Fruit fly (Drosophila melanogaster) whole organism, embryonic: Measurements from ENCODE around the gene CG11085.
A peak's percentile ranks its signal among the peaks of the same experiment; 100 is the strongest.

Experiments used
- Abd-B ChIP-seq: fragments of 200-800 bp; sonication (Bioruptor generic); optimal IDR thresholded peaks from 2 replicates; lab custom pipeline; 2018; ENCODE audit warnings: missing biosample characterization, mild to moderate bottlenecking, missing genetic modification characterization, moderate library complexity
- Adf1 ChIP-seq: fragments of 200-800 bp; sonication (Bioruptor generic); IDR thresholded peaks from 2 replicates; pipeline ENCODE4 v1.3.6; 2022; ENCODE audit warnings: missing biosample characterization, missing genetic modification characterization
- BtbVII ChIP-seq: fragments of 200-800 bp; sonication (Bioruptor generic); optimal IDR thresholded peaks from 3 replicates; lab custom pipeline; 2017; ENCODE audit warnings: missing biosample characterization, mild to moderate bottlenecking, missing genetic modification characterization
- Bteb2 ChIP-seq: fragments of 200-800 bp; sonication (Bioruptor generic); optimal IDR thresholded peaks from 2 replicates; lab custom pipeline; 2016; ENCODE audit warnings: missing biosample characterization, missing genetic modification characterization
- CG11723 ChIP-seq: fragments of 200-800 bp; sonication (Bioruptor generic); optimal IDR thresholded peaks from 2 replicates; lab custom pipeline; 2017; ENCODE audit warnings: missing biosample characterization, mild to moderate bottlenecking, missing genetic modification characterization
- CG12219 ChIP-seq: fragments of 200-800 bp; sonication (Bioruptor generic); optimal IDR thresholded peaks from 3 replicates; lab custom pipeline; 2018; ENCODE audit warnings: missing biosample characterization, mild to moderate bottlenecking, missing genetic modification characterization
- CG12942 ChIP-seq: fragments of 200-800 bp; sonication (Bioruptor generic); optimal IDR thresholded peaks from 3 replicates; lab custom pipeline; 2016; ENCODE audit warnings: missing biosample characterization, missing genetic modification characterization
- CG13624 ChIP-seq: fragments of 200-800 bp; sonication (Bioruptor generic); optimal IDR thresholded peaks from 2 replicates; lab custom pipeline; 2016; ENCODE audit warnings: missing biosample characterization, missing genetic modification characterization
- CG14441 ChIP-seq: fragments of 200-800 bp; sonication (Bioruptor generic); IDR thresholded peaks from 2 replicates; pipeline ENCODE4 v1.3.6; 2022; ENCODE audit warnings: missing biosample characterization, missing genetic modification characterization
- CG15011 ChIP-seq: fragments of 200-800 bp; sonication (Bioruptor generic); optimal IDR thresholded peaks from 3 replicates; lab custom pipeline; 2018; ENCODE audit warnings: missing biosample characterization, mild to moderate bottlenecking, missing genetic modification characterization
- CG15601 ChIP-seq: fragments of 200-800 bp; sonication (Bioruptor generic); optimal IDR thresholded peaks from 3 replicates; lab custom pipeline; 2019; ENCODE audit warnings: missing biosample characterization, mild to moderate bottlenecking, missing genetic modification characterization, moderate library complexity
- CG1603 ChIP-seq: fragments of 200-800 bp; sonication (Bioruptor generic); optimal IDR thresholded peaks from 2 replicates; lab custom pipeline; 2019; ENCODE audit warnings: missing biosample characterization, mild to moderate bottlenecking, missing genetic modification characterization, moderate library complexity
- CG17186 ChIP-seq: fragments of 200-800 bp; sonication (Bioruptor generic); optimal IDR thresholded peaks from 3 replicates; lab custom pipeline; 2017; ENCODE audit warnings: missing biosample characterization, missing genetic modification reagents, missing genetic modification characterization
- CG18599 ChIP-seq: fragments of 200-800 bp; sonication (Bioruptor generic); optimal IDR thresholded peaks from 3 replicates; lab custom pipeline; 2017; ENCODE audit warnings: missing biosample characterization, missing genetic modification characterization, mild to moderate bottlenecking, moderate library complexity, missing genetic modification reagents
- CG2129 ChIP-seq: fragments of 200-800 bp; sonication (Bioruptor generic); IDR thresholded peaks from 2 replicates; pipeline ENCODE4 v1.3.6; 2022; ENCODE audit warnings: missing biosample characterization, missing genetic modification characterization; ENCODE audit not compliant: partially characterized antibody
- CG2889 ChIP-seq: fragments of 200-800 bp; sonication (Bioruptor generic); IDR thresholded peaks from 3 replicates; pipeline ENCODE4 v1.3.6; 2022; ENCODE audit warnings: missing biosample characterization, missing genetic modification characterization
- CG32767 ChIP-seq: fragments of 200-800 bp; sonication (Bioruptor generic); IDR thresholded peaks from 2 replicates; pipeline ENCODE4 v1.3.6; 2022; ENCODE audit warnings: missing biosample characterization, missing genetic modification characterization
- CG33213 ChIP-seq: fragments of 200-800 bp; sonication (Bioruptor generic); optimal IDR thresholded peaks from 3 replicates; lab custom pipeline; 2016; ENCODE audit warnings: missing biosample characterization, missing genetic modification characterization
- CG4404 ChIP-seq: fragments of 200-800 bp; sonication (Bioruptor generic); IDR thresholded peaks from 2 replicates; pipeline ENCODE4 v1.3.6; 2022; ENCODE audit warnings: missing biosample characterization, missing genetic modification characterization
- CG4424 ChIP-seq: fragments of 200-800 bp; sonication (Bioruptor generic); optimal IDR thresholded peaks from 3 replicates; lab custom pipeline; 2016; ENCODE audit warnings: missing biosample characterization, missing genetic modification characterization
- CG6254 ChIP-seq: fragments of 200-800 bp; sonication (Bioruptor generic); optimal IDR thresholded peaks from 3 replicates; lab custom pipeline; 2017; ENCODE audit warnings: mild to moderate bottlenecking, missing biosample characterization, missing genetic modification reagents, missing genetic modification characterization
- CG6689 ChIP-seq: fragments of 200-800 bp; sonication (Bioruptor generic); IDR thresholded peaks from 2 replicates; pipeline ENCODE4 v1.3.6; 2022; ENCODE audit warnings: missing biosample characterization, missing genetic modification characterization
- CG8281 ChIP-seq: fragments of 200-800 bp; sonication (Bioruptor generic); optimal IDR thresholded peaks from 2 replicates; lab custom pipeline; 2018; ENCODE audit warnings: missing biosample characterization, mild to moderate bottlenecking, missing genetic modification characterization, moderate library complexity
- CG8290 ChIP-seq, 3 experiments: fragments of 200-800 bp; sonication (Bioruptor generic); optimal IDR thresholded peaks; 2 replicates each; lab custom pipeline; 2016 to 2019; ENCODE audit warnings: missing biosample characterization in 3 of 3, missing genetic modification characterization in 3 of 3, mild to moderate bottlenecking in 2 of 3, moderate library complexity in 1 of 3
- CG8478 ChIP-seq: fragments of >200 bp; optimal IDR thresholded peaks from 2 replicates; lab custom pipeline; 2018
- CG8765 ChIP-seq: fragments of 200-800 bp; sonication (Bioruptor generic); IDR thresholded peaks from 2 replicates; pipeline ENCODE4 v1.3.6; 2022; ENCODE audit warnings: missing biosample characterization, missing genetic modification characterization
- CG9215 ChIP-seq: fragments of 200-800 bp; sonication (Bioruptor generic); IDR thresholded peaks from 2 replicates; pipeline ENCODE4 v1.3.6; 2022; ENCODE audit warnings: missing biosample characterization, missing genetic modification characterization
- CG9437 ChIP-seq: fragments of 200-800 bp; sonication (Bioruptor generic); optimal IDR thresholded peaks from 2 replicates; lab custom pipeline; 2018; ENCODE audit warnings: missing biosample characterization, mild to moderate bottlenecking, missing genetic modification characterization
- Chrac-16 ChIP-seq: fragments of 200-800 bp; sonication (Bioruptor generic); optimal IDR thresholded peaks from 3 replicates; lab custom pipeline; 2016; ENCODE audit warnings: missing biosample characterization, missing genetic modification characterization
- Dip2 ChIP-seq: fragments of 200-800 bp; sonication (Bioruptor generic); IDR thresholded peaks from 2 replicates; pipeline ENCODE4 v1.3.6; 2022; ENCODE audit warnings: missing biosample characterization, missing genetic modification characterization
- Doc2 ChIP-seq: fragments of 200-800 bp; sonication (Bioruptor generic); IDR thresholded peaks from 2 replicates; pipeline ENCODE4 v1.3.6; 2022; ENCODE audit warnings: missing biosample characterization, missing genetic modification characterization
- Ets97D ChIP-seq: fragments of 200-800 bp; sonication (Bioruptor generic); optimal IDR thresholded peaks from 3 replicates; lab custom pipeline; 2016; ENCODE audit warnings: missing biosample characterization, missing genetic modification characterization
- Nf-YB ChIP-seq: fragments of 200-800 bp; sonication (Bioruptor generic); optimal IDR thresholded peaks from 3 replicates; lab custom pipeline; 2019; ENCODE audit warnings: missing biosample characterization, mild to moderate bottlenecking, missing genetic modification characterization, moderate library complexity
- Xbp1 ChIP-seq: fragments of 200-800 bp; sonication (Bioruptor generic); optimal IDR thresholded peaks from 3 replicates; lab custom pipeline; 2016; ENCODE audit warnings: missing biosample characterization, mild to moderate bottlenecking, missing genetic modification characterization
- amos ChIP-seq: fragments of 200-800 bp; sonication (Bioruptor generic); IDR thresholded peaks from 2 replicates; pipeline ENCODE4 v1.3.6; 2022; ENCODE audit warnings: missing biosample characterization, missing genetic modification characterization; ENCODE audit not compliant: partially characterized antibody
- ash1 ChIP-seq: fragments of 200-800 bp; sonication (Bioruptor generic); optimal IDR thresholded peaks from 2 replicates; lab custom pipeline; 2018; ENCODE audit warnings: missing biosample characterization, mild to moderate bottlenecking, missing genetic modification characterization
- bcd ChIP-seq: fragments of 200-800 bp; sonication (Bioruptor generic); optimal IDR thresholded peaks from 2 replicates; lab custom pipeline; 2017; ENCODE audit warnings: missing biosample characterization, mild to moderate bottlenecking, missing genetic modification characterization
- br ChIP-seq: fragments of >200 bp; optimal IDR thresholded peaks from 2 replicates; lab custom pipeline; 2017
- da ChIP-seq: fragments of 200-800 bp; sonication (Bioruptor generic); optimal IDR thresholded peaks from 2 replicates; lab custom pipeline; 2016; ENCODE audit warnings: missing biosample characterization, missing genetic modification characterization
- dmrt11E ChIP-seq: fragments of 200-800 bp; sonication (Bioruptor generic); optimal IDR thresholded peaks from 3 replicates; lab custom pipeline; 2018; ENCODE audit warnings: missing biosample characterization, mild to moderate bottlenecking, missing genetic modification characterization, moderate library complexity
- gro ChIP-seq: fragments of 200-800 bp; sonication (Bioruptor generic); optimal IDR thresholded peaks from 2 replicates; lab custom pipeline; 2016; ENCODE audit warnings: missing biosample characterization, missing genetic modification characterization
- hkb ChIP-seq, 2 experiments: fragments of 200-800 bp in 1 of 2; fragments of >200 bp in 1 of 2; sonication (Bioruptor generic) in 1 of 2; IDR thresholded peaks in 1 of 2; optimal IDR thresholded peaks in 1 of 2; 2 replicates each; pipeline versions ENCODE4 v1.3.6 to Lab custom; 2017 to 2022; ENCODE audit warnings: missing biosample characterization in 1 of 2, missing genetic modification characterization in 1 of 2
- kay ChIP-seq: fragments of 200-800 bp; sonication (Bioruptor generic); optimal IDR thresholded peaks from 2 replicates; lab custom pipeline; 2016; ENCODE audit warnings: missing biosample characterization, missing genetic modification characterization
- lbe ChIP-seq: fragments of 200-800 bp; sonication (Bioruptor generic); optimal IDR thresholded peaks from 2 replicates; lab custom pipeline; 2016; ENCODE audit warnings: missing biosample characterization, mild to moderate bottlenecking, missing genetic modification characterization
- prd ChIP-seq, 3 experiments: fragments of >200 bp in 2 of 3; fragments of 200-800 bp in 1 of 3; sonication (Bioruptor generic) in 1 of 3; optimal IDR thresholded peaks in 2 of 3; IDR thresholded peaks in 1 of 3; 2 replicates in 2 of 3; 3 replicates in 1 of 3; pipeline versions ENCODE4 v1.3.6 to Lab custom; 2017 to 2022; ENCODE audit warnings: missing biosample characterization in 1 of 3, missing genetic modification characterization in 1 of 3
- pros ChIP-seq: fragments of 200-800 bp; sonication (Bioruptor generic); optimal IDR thresholded peaks from 3 replicates; lab custom pipeline; 2019; ENCODE audit warnings: missing biosample characterization, mild to moderate bottlenecking, missing genetic modification characterization, moderate library complexity
- pum ChIP-seq: fragments of 200-800 bp; sonication (Bioruptor generic); optimal IDR thresholded peaks from 2 replicates; lab custom pipeline; 2016; ENCODE audit warnings: missing biosample characterization, missing genetic modification characterization
- repo ChIP-seq: fragments of 200-800 bp; sonication (Bioruptor generic); optimal IDR thresholded peaks from 2 replicates; lab custom pipeline; 2016; ENCODE audit warnings: missing biosample characterization, missing genetic modification characterization
- sob ChIP-seq: fragments of 200-800 bp; sonication (Bioruptor generic); IDR thresholded peaks from 2 replicates; pipeline ENCODE4 v1.3.6; 2022; ENCODE audit warnings: missing biosample characterization, missing genetic modification characterization
- wdn ChIP-seq: fragments of 200-800 bp; sonication (Bioruptor generic); IDR thresholded peaks from 2 replicates; pipeline ENCODE4 v1.3.6; 2022; ENCODE audit warnings: missing biosample characterization, missing genetic modification characterization

CG11085 gene

dm6 chrX:12666471-12666884 lies 50.4 kb downstream of the CG11085 start (continued):
- TF ChIP-seq kay, result peak; percentile 84
- TF ChIP-seq CG12219 (GFP tag; lab: Kevin White, UChicago), result peak; percentile 82
- peak; percentile 96 for TF ChIP-seq CG8765
- peak; percentile 96 for TF ChIP-seq sob (GFP tag; lab: Robert Waterston, UW)
- no peak for TF ChIP-seq CG8478 (lab: Kevin White, UChicago)
- TF ChIP-seq CG1603 (tag; lab: Kevin White, UChicago), result peak; percentile 46
- peak; percentile 92 for TF ChIP-seq lbe
- TF ChIP-seq br (lab: Kevin White, UChicago), result no peak
- TF ChIP-seq CG33213, result peak; percentile 19
- peak; percentile 93 for TF ChIP-seq CG14441 (GFP tag; lab: Robert Waterston, UW)
- TF ChIP-seq dmrt11E, result peak; percentile 99
- no peak for TF ChIP-seq hkb (optimal IDR thresholded peaks at IDR 0.05; lab: Kevin White, UChicago)
- peak; percentile 93 for TF ChIP-seq hkb (GFP tag; IDR thresholded peaks at IDR 0.05; lab: Robert Waterston, UW)
- peak; percentile 90 for TF ChIP-seq CG9437 (GFP tag; lab: Kevin White, UChicago)
- TF ChIP-seq CG13624, result peak; percentile 84
- peak; percentile 82 for TF ChIP-seq CG11723 (GFP tag; lab: Kevin White, UChicago)
- peak; percentile 96 for TF ChIP-seq CG6689 (GFP tag; lab: Robert Waterston, UW)
- peak; percentile 81 for TF ChIP-seq pum (GFP tag; lab: Kevin White, UChicago)
- TF ChIP-seq bcd (GFP tag; lab: Kevin White, UChicago), result peak; percentile 93
- peak; percentile 83 for TF ChIP-seq CG8281 (tag; lab: Kevin White, UChicago)
- peak; percentile 90 for TF ChIP-seq wdn (GFP tag; lab: Robert Waterston, UW)
- peak; percentile 88 for TF ChIP-seq Nf-YB (GFP tag; lab: Kevin White, UChicago)
- peak; percentile 91 for TF ChIP-seq pros (GFP tag; lab: Kevin White, UChicago)
- 0 out of 2 replicates have a peak, but pooled peaks have one; percentile 37 for TF ChIP-seq Dip2 (GFP tag; lab: Robert Waterston, UW)
- peak; percentile 25 for TF ChIP-seq CG17186
- peak; percentile 94 for TF ChIP-seq CG6254 (GFP tag; lab: Kevin White, UChicago)
- peak; percentile 96 for TF ChIP-seq CG4424 (GFP tag; lab: Kevin White, UChicago)
- TF ChIP-seq Abd-B (GFP tag; lab: Kevin White, UChicago), result peak; percentile 95
- TF ChIP-seq CG2889 (GFP tag; lab: Robert Waterston, UW), result peak; percentile 89
- peak; percentile 93 for TF ChIP-seq CG9215 (GFP tag; lab: Robert Waterston, UW)
- TF ChIP-seq Bteb2 (GFP tag; lab: Kevin White, UChicago), result peak; percentile 86
- no peak; the same call in none of the 2 replicates for TF ChIP-seq Adf1 (GFP tag; lab: Robert Waterston, UW)
- peak; percentile 93 for TF ChIP-seq BtbVII (GFP tag; lab: Kevin White, UChicago)
- peak; percentile 94 for TF ChIP-seq Chrac-16 (GFP tag; lab: Kevin White, UChicago)
- no peak for TF ChIP-seq CG2129 (GFP tag; lab: Robert Waterston, UW)
- TF ChIP-seq CG15601, result peak; percentile 97
- peak; percentile 96 for TF ChIP-seq CG4404 (GFP tag; lab: Robert Waterston, UW)
- no peak for TF ChIP-seq prd (optimal IDR thresholded peaks at IDR 0.05; lab: Kevin White, UChicago)
- TF ChIP-seq prd (GFP tag; IDR thresholded peaks at IDR 0.05; lab: Robert Waterston, UW), result peak; percentile 97
- peak; percentile 96 for TF ChIP-seq CG18599 (GFP tag; lab: Kevin White, UChicago)
- peak; percentile 79 for TF ChIP-seq gro (GFP tag; lab: Kevin White, UChicago)
- peak; percentile 91 for TF ChIP-seq CG8290 (GFP tag; optimal IDR thresholded peaks at IDR 0.05; lab: Kevin White, UChicago)
- peak; percentile 57 to 60 for TF ChIP-seq CG8290 (tag; optimal IDR thresholded peaks at IDR 0.05; lab: Kevin White, UChicago)
- peak; percentile 93 for TF ChIP-seq CG32767 (GFP tag; lab: Robert Waterston, UW)
- TF ChIP-seq amos (GFP tag; lab: Robert Waterston, UW), result no peak
- TF ChIP-seq da (GFP tag; lab: Kevin White, UChicago), result peak; percentile 84
- TF ChIP-seq ash1 (GFP tag; lab: Kevin White, UChicago), result peak; percentile 61
- TF ChIP-seq Doc2 (GFP tag; lab: Robert Waterston, UW), result no peak
- TF ChIP-seq CG12942 (GFP tag; lab: Kevin White, UChicago), result peak; percentile 92
- peak; percentile 47 for TF ChIP-seq repo (GFP tag; lab: Kevin White, UChicago)
- TF ChIP-seq Xbp1 (GFP tag; lab: Kevin White, UChicago), result peak; percentile 95
- peak; percentile 81 for TF ChIP-seq CG15011 (GFP tag; lab: Kevin White, UChicago)
- peak; percentile 64 for TF ChIP-seq Ets97D (GFP tag; lab: Kevin White, UChicago)
